Worm (Caenorhabditis elegans) whole organism, mixed stage, embryonic: ENCODE results near the gene ugt-7.

Experiments
- elt-3 ChIP-seq: fragments of 150-350 bp; optimal IDR thresholded peaks from 2 replicates; lab custom pipeline; 2014; ENCODE audit warnings: missing biosample characterization, missing genetic modification characterization
- nhr-12 ChIP-seq: fragments of 150-350 bp; optimal IDR thresholded peaks from 2 replicates; lab custom pipeline; 2014; ENCODE audit warnings: missing biosample characterization, missing genetic modification characterization
- unc-120 ChIP-seq: sonication (generic microtip); optimal IDR thresholded peaks from 2 replicates; lab custom pipeline; 2017; ENCODE audit warnings: missing genetic modification characterization, missing compliant biosample characterization; ENCODE audit not compliant: poor library complexity, severe bottlenecking
- unc-62 ChIP-seq: fragments of 150-350 bp; optimal IDR thresholded peaks from 2 replicates; lab custom pipeline; 2014; ENCODE audit warnings: missing biosample characterization, missing genetic modification reagents, missing genetic modification characterization

DNA sequence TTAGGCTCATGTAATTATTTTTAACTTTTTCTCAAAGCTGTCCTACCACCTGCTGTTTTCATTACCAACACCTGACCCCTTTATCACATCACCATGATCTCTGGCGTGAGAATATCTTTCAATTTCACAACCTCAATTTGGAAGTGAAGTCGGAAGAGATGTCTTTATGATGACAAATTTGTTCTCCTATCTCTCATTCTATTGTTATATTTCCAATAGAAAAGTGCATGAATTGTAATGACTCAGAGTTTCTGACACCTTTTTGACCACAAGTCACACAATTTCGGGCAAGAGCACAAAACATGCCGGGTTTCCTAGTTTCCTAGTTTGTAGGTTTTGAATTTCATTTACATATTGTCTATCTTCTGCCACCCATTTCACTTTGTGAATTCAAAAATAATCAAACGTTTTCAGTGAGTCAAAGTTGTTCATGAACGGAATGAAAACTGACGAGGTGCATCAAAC is 18.5 kb upstream of the ugt-7 start, which contains the start of gene srr-4:
- TF ChIP-seq unc-120 (tag; lab: Kevin White, UChicago), result no peak
- TF ChIP-seq nhr-12 (tag; lab: Kevin White, UChicago), result no peak
- TF ChIP-seq unc-62 (GFP tag; lab: Kevin White, UChicago), result no peak
- TF ChIP-seq elt-3 (tag; lab: Kevin White, UChicago), result no peak
